Worm (Caenorhabditis elegans) whole organism, L4 larva: ENCODE measurements around the gene C50E3.6.

Source experiments
- aly-2 ChIP-seq: sonication (generic microtip); optimal IDR thresholded peaks from 2 replicates; lab custom pipeline; 2018; ENCODE audit warnings: missing biosample characterization, missing genetic modification characterization
- arid-1 ChIP-seq: fragments of 200-800 bp; sonication (Bioruptor generic); conservative IDR thresholded peaks from 2 replicates; pipeline ENCODE4 v1.3.6; 2022; ENCODE audit warnings: missing genetic modification reagents, missing genetic modification characterization, missing compliant biosample characterization
- ceh-62 ChIP-seq: sonication (generic microtip); optimal IDR thresholded peaks from 2 replicates; lab custom pipeline; 2017; ENCODE audit warnings: missing biosample characterization, missing genetic modification characterization
- daf-12 ChIP-seq: fragments of 150-350 bp; optimal IDR thresholded peaks from 2 replicates; lab custom pipeline; 2014; ENCODE audit warnings: missing biosample characterization, missing genetic modification reagents, missing genetic modification characterization
- lin-15B ChIP-seq: fragments of 150-350 bp; sonication (generic microtip); optimal IDR thresholded peaks from 3 replicates; lab custom pipeline; 2014; ENCODE audit warnings: missing biosample characterization, missing genetic modification characterization
- nhr-111 ChIP-seq: fragments of 200-800 bp; sonication (Bioruptor generic); optimal IDR thresholded peaks from 2 replicates; lab custom pipeline; 2018; ENCODE audit warnings: mild to moderate bottlenecking, missing genetic modification characterization, missing compliant biosample characterization
- nhr-237 ChIP-seq: sonication (generic microtip); optimal IDR thresholded peaks from 2 replicates; lab custom pipeline; 2017; ENCODE audit warnings: missing biosample characterization, missing genetic modification characterization
- nhr-28 ChIP-seq: fragments of 150-350 bp; optimal IDR thresholded peaks from 2 replicates; lab custom pipeline; 2014; ENCODE audit warnings: missing biosample characterization, missing genetic modification characterization
- pha-4 ChIP-seq, 2 experiments: fragments of 150-350 bp in 1 of 2; fragments of 200-800 bp in 1 of 2; sonication (Bioruptor generic) in 1 of 2; IDR thresholded peaks in 1 of 2; optimal IDR thresholded peaks in 1 of 2; 2 replicates each; pipeline versions ENCODE4 v1.3.6 to Lab custom; 2014 to 2022; ENCODE audit warnings: missing genetic modification characterization in 2 of 2, missing genetic modification reagents in 2 of 2, missing biosample characterization in 1 of 2, missing compliant biosample characterization in 1 of 2
- snpc-4 ChIP-seq: fragments of 150-350 bp; optimal IDR thresholded peaks from 2 replicates; lab custom pipeline; 2014; ENCODE audit warnings: missing biosample characterization, missing genetic modification characterization
- zag-1 ChIP-seq: fragments of 150-350 bp; optimal IDR thresholded peaks from 2 replicates; lab custom pipeline; 2014; ENCODE audit warnings: missing biosample characterization, missing genetic modification characterization
- ztf-11 ChIP-seq: fragments of 150-350 bp; optimal IDR thresholded peaks from 2 replicates; lab custom pipeline; 2014; ENCODE audit warnings: missing biosample characterization, missing genetic modification characterization

- TF ChIP-seq pha-4 (GFP tag; IDR thresholded peaks at IDR 0.05; lab: Robert Waterston, UW) (no peak), pha-4 (tag; optimal IDR thresholded peaks at IDR 0.05; lab: Kevin White, UChicago) (no peak), nhr-28 (tag; lab: Kevin White, UChicago) (no peak), zag-1 (tag; lab: Kevin White, UChicago) (no peak), aly-2 (tag; lab: Kevin White, UChicago) (no peak), snpc-4 (tag; lab: Kevin White, UChicago) (no peak), nhr-111 (GFP tag; lab: Kevin White, UChicago) (no peak), ceh-62 (tag; lab: Kevin White, UChicago) (no peak), ztf-11 (no peak), arid-1 (GFP tag; lab: Robert Waterston, UW) (no peak), daf-12 (tag; lab: Kevin White, UChicago) (no peak), nhr-237 (tag; lab: Kevin White, UChicago) (no peak), lin-15B (tag; lab: Kevin White, UChicago) (no peak)
These were observed 34.5 kb downstream of the C50E3.6 start for ce11 chrV:7555875-7556274.
